Fruit fly (Drosophila melanogaster) whole organism, pupa: ENCODE data around the gene Mon1.

ENCODE experiments used
- CG10348 ChIP-seq: fragments of 200-800 bp; sonication (Bioruptor generic); IDR thresholded peaks from 2 replicates; pipeline ENCODE4 v1.3.6; 2022; ENCODE audit warnings: missing biosample characterization, missing genetic modification characterization
- CG12605 ChIP-seq: fragments of 200-800 bp; sonication (Bioruptor generic); IDR thresholded peaks from 2 replicates; pipeline ENCODE4 v1.3.6; 2022; ENCODE audit warnings: missing biosample characterization, missing genetic modification characterization
- CG13204 ChIP-seq: fragments of 200-800 bp; sonication (Bioruptor generic); optimal IDR thresholded peaks from 2 replicates; lab custom pipeline; 2018; ENCODE audit warnings: missing biosample characterization, mild to moderate bottlenecking, missing genetic modification characterization, moderate library complexity
- CG14655 ChIP-seq: fragments of 200-800 bp; sonication (Bioruptor generic); optimal IDR thresholded peaks from 3 replicates; lab custom pipeline; 2017; ENCODE audit warnings: mild to moderate bottlenecking, missing biosample characterization, missing genetic modification reagents, missing genetic modification characterization
- CG15710 ChIP-seq: fragments of 200-800 bp; sonication (Bioruptor generic); optimal IDR thresholded peaks from 2 replicates; lab custom pipeline; 2018; ENCODE audit warnings: missing biosample characterization, mild to moderate bottlenecking, missing genetic modification characterization, moderate library complexity
- CG17806 ChIP-seq: fragments of 200-800 bp; sonication (Bioruptor generic); optimal IDR thresholded peaks from 2 replicates; lab custom pipeline; 2018; ENCODE audit warnings: missing biosample characterization, mild to moderate bottlenecking, missing genetic modification characterization, moderate library complexity
- CG32121 ChIP-seq: fragments of 200-800 bp; sonication (Bioruptor generic); IDR thresholded peaks from 2 replicates; pipeline ENCODE4 v1.3.6; 2022; ENCODE audit warnings: missing biosample characterization, missing genetic modification characterization
- CG34367 ChIP-seq: fragments of 200-800 bp; sonication (Bioruptor generic); optimal IDR thresholded peaks from 2 replicates; lab custom pipeline; 2018; ENCODE audit warnings: missing biosample characterization, mild to moderate bottlenecking, missing genetic modification characterization
- CG4496 ChIP-seq: fragments of 200-800 bp; sonication (Bioruptor generic); IDR thresholded peaks from 3 replicates; pipeline ENCODE4 v1.3.6; 2022; ENCODE audit warnings: missing biosample characterization, missing genetic modification characterization
- CG8159 ChIP-seq: fragments of 200-800 bp; sonication (Bioruptor generic); optimal IDR thresholded peaks from 3 replicates; lab custom pipeline; 2018; ENCODE audit warnings: missing biosample characterization, mild to moderate bottlenecking, missing genetic modification characterization, moderate library complexity
- CG8301 ChIP-seq: fragments of 200-800 bp; sonication (Bioruptor generic); optimal IDR thresholded peaks from 2 replicates; lab custom pipeline; 2018; ENCODE audit warnings: missing biosample characterization, mild to moderate bottlenecking, missing genetic modification characterization
- CG9948 ChIP-seq: fragments of 200-800 bp; sonication (Bioruptor generic); optimal IDR thresholded peaks from 2 replicates; lab custom pipeline; 2018; ENCODE audit warnings: missing biosample characterization, mild to moderate bottlenecking, missing genetic modification characterization, moderate library complexity
- D1 ChIP-seq: fragments of 200-800 bp; sonication (Bioruptor generic); optimal IDR thresholded peaks from 2 replicates; lab custom pipeline; 2018; ENCODE audit warnings: missing biosample characterization, mild to moderate bottlenecking, missing genetic modification characterization, moderate library complexity
- EcR ChIP-seq: fragments of 200-800 bp; sonication (Bioruptor generic); optimal IDR thresholded peaks from 3 replicates; lab custom pipeline; 2019; ENCODE audit warnings: missing biosample characterization, missing genetic modification characterization, mild to moderate bottlenecking, moderate library complexity, missing genetic modification reagents
- Ets98B ChIP-seq: fragments of 200-800 bp; sonication (Bioruptor generic); IDR thresholded peaks from 2 replicates; pipeline ENCODE4 v1.3.6; 2022; ENCODE audit warnings: missing biosample characterization, missing genetic modification characterization
- Pif1A ChIP-seq: fragments of 200-800 bp; sonication (Bioruptor generic); optimal IDR thresholded peaks from 3 replicates; lab custom pipeline; 2016; ENCODE audit warnings: missing biosample characterization, missing genetic modification characterization
- Pif1B ChIP-seq: fragments of 200-800 bp; sonication (Bioruptor generic); optimal IDR thresholded peaks from 3 replicates; lab custom pipeline; 2016; ENCODE audit warnings: missing biosample characterization, missing genetic modification characterization
- Snoo ChIP-seq: fragments of 200-800 bp; sonication (Bioruptor generic); optimal IDR thresholded peaks from 3 replicates; lab custom pipeline; 2017; ENCODE audit warnings: missing biosample characterization, mild to moderate bottlenecking, missing genetic modification characterization, inconsistent platforms
- fd96Ca ChIP-seq: fragments of 200-800 bp; sonication (Bioruptor generic); IDR thresholded peaks from 3 replicates; pipeline ENCODE4 v1.3.6; 2022; ENCODE audit warnings: missing biosample characterization, missing genetic modification characterization
- gl ChIP-seq: fragments of 200-800 bp; sonication (Bioruptor generic); optimal IDR thresholded peaks from 2 replicates; lab custom pipeline; 2018; ENCODE audit warnings: missing biosample characterization, mild to moderate bottlenecking, missing genetic modification characterization
- rn ChIP-seq: fragments of 200-800 bp; sonication (Bioruptor generic); IDR thresholded peaks from 2 replicates; pipeline ENCODE4 v1.3.6; 2022; ENCODE audit warnings: missing biosample characterization, missing genetic modification characterization

Gene Mon1

DNA sequence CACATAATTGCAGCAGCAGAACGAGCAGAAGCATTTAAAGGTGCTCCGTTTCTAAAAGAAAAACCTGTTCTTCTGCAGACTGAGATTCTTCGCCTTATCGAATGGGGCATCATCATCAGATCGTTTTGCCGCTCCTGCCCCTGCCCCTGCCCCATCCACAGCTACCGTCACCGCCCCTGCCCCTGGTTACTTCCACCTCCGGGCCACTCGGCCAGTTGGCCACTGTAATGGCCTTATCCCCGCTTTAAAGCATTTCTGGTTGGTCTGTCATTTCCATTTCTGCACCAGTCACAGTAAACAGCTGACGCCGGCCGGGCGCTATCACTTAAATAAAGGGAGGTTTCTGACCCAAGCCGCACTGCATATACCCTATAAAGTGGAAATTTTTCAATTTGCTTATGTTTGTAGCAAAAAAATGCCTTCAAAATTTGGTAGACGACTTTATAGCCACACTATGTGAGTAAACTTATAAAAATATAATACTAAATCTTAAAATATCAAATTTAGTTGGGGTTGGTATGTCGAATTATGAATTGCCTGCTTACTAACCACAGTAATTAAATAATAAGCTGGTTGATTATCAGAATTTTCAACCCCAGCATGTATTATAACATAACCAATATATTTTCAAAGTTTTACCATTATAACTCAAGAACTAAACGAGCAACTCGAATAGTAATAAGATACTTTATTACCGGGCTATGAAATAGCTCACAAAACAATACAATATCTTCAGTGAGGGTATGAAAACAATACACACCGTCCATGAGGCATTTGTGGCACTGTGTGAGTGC, 39.5 kb upstream of the Mon1 start:
- TF ChIP-seq Pif1A (GFP tag; lab: Kevin White, UChicago) (peak; percentile 55), CG13204 (GFP tag; lab: Kevin White, UChicago) (peak; percentile 44), CG4496 (GFP tag; lab: Robert Waterston, UW) (0 out of 3 replicates have a peak, but pooled peaks have one; percentile 14), D1 (tag; lab: Kevin White, UChicago) (no peak), Snoo (peak; percentile 67), CG8301 (tag; lab: Kevin White, UChicago) (peak; percentile 62), CG9948 (tag; lab: Kevin White, UChicago) (peak; percentile 56), CG17806 (tag; lab: Kevin White, UChicago) (peak; percentile 10), CG34367 (tag; lab: Kevin White, UChicago) (peak; percentile 6), rn (GFP tag; lab: Robert Waterston, UW) (no peak), CG14655 (peak; percentile 80), CG12605 (GFP tag; lab: Robert Waterston, UW) (no peak), Ets98B (GFP tag; lab: Robert Waterston, UW) (0 out of 2 replicates have a peak, but pooled peaks have one; percentile 10), Pif1B (GFP tag; lab: Kevin White, UChicago) (peak; percentile 54), CG15710 (tag; lab: Kevin White, UChicago) (peak; percentile 58), CG32121 (GFP tag; lab: Robert Waterston, UW) (no peak), gl (tag; lab: Kevin White, UChicago) (no peak), EcR (GFP tag; lab: Kevin White, UChicago) (peak; percentile 61), CG10348 (GFP tag; lab: Robert Waterston, UW) (no peak), fd96Ca (GFP tag; lab: Robert Waterston, UW) (no peak), CG8159 (tag; lab: Kevin White, UChicago) (peak; percentile 81)

DNA sequence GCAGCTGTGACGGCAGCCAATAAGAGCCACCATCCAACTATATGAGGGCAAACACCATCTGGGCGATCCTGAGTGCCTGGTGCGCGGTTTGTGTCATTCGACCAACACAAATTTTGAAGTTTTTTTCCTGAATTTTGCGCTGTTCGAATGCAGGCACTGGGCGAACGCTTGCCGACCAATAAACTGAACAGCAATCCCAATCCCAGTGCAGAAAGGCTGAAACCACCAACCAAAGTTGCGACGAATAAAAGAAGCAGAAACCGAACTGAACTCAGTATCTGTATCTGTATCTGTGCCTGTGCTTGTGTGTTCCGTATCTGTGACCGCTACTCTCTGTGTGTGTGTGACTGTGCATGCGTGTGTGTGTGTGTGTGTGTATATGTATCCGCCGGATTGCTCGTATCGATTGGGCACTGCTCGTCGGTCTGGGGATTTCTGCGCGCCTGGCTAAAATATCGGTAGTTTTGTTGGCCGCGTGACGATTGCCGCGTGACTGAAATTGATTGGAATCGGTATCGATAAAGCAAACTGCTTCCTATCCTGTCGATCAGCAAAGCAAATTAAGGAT, 38.9 kb upstream of the Mon1 start:
- no peak for TF ChIP-seq Pif1B (GFP tag; lab: Kevin White, UChicago)
- peak; percentile 89 for TF ChIP-seq EcR (GFP tag; lab: Kevin White, UChicago)
- peak; percentile 73; the same call in 1 of the 2 replicates for TF ChIP-seq Ets98B (GFP tag; lab: Robert Waterston, UW)
- peak; percentile 75; the same call in 2 of the 3 replicates for TF ChIP-seq fd96Ca (GFP tag; lab: Robert Waterston, UW)
- TF ChIP-seq CG4496 (GFP tag; lab: Robert Waterston, UW) = peak; percentile 55; the same call in 1 of the 3 replicates
- TF ChIP-seq CG8301 (tag; lab: Kevin White, UChicago) = no peak
- no peak for TF ChIP-seq CG9948 (tag; lab: Kevin White, UChicago)
- TF ChIP-seq CG17806 (tag; lab: Kevin White, UChicago) = no peak
- TF ChIP-seq CG14655 = no peak
- peak; percentile 12 for TF ChIP-seq D1 (tag; lab: Kevin White, UChicago)
- TF ChIP-seq CG12605 (GFP tag; lab: Robert Waterston, UW) = no peak
- no peak for TF ChIP-seq CG8159 (tag; lab: Kevin White, UChicago)
- TF ChIP-seq Pif1A (GFP tag; lab: Kevin White, UChicago) = no peak
- no peak for TF ChIP-seq CG15710 (tag; lab: Kevin White, UChicago)
- peak; percentile 30 for TF ChIP-seq CG13204 (GFP tag; lab: Kevin White, UChicago)
- TF ChIP-seq rn (GFP tag; lab: Robert Waterston, UW) = no peak
- peak; percentile 37 for TF ChIP-seq gl (tag; lab: Kevin White, UChicago)
- TF ChIP-seq CG34367 (tag; lab: Kevin White, UChicago) = no peak
- peak; percentile 65 for TF ChIP-seq CG32121 (GFP tag; lab: Robert Waterston, UW)

DNA sequence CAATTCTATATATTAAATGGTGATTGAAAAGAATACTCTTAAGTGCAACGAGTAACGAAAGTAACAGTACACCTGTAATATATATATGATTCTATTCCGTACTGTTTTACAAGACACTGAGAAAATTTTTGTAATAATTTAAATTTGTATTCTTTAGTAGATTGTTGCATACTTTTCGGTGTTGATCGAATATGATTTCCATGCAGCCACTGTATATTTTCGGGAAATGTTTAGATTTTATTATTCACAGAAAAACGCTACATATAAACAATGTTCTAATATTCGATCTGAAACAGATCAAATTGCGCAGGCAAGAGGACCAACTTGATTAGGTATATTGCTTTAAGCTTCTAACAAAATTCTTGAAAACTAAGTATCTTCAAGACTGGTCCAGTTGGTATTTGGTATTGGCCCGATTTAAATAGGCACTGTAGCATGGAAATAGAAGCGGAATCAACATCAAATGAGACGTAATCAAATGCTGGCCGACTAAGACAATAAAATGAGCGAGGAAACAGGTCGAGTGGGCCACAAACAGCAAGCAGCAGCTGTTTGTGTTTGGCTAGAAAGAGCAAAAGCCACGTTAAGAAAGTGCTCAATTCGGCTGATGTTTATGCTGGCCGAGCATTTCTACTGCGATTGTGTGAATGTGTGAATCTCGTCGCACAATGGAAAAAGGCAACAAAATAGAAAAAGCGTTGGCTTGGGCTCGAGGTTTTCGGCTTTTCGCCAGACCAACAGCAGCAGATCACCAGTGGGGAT, 38.0 kb upstream of the Mon1 start, which contains the start of gene CG15629:
TSS of gene CG15629 (plus strand) at position 749 of the 762 bp plus-strand sequence.
- TF ChIP-seq CG14655 = no peak
- no peak for TF ChIP-seq gl (tag; lab: Kevin White, UChicago)
- no peak for TF ChIP-seq fd96Ca (GFP tag; lab: Robert Waterston, UW)
- no peak for TF ChIP-seq CG9948 (tag; lab: Kevin White, UChicago)
- TF ChIP-seq rn (GFP tag; lab: Robert Waterston, UW) = no peak
- no peak for TF ChIP-seq CG13204 (GFP tag; lab: Kevin White, UChicago)
- no peak for TF ChIP-seq CG12605 (GFP tag; lab: Robert Waterston, UW)
- TF ChIP-seq CG8301 (tag; lab: Kevin White, UChicago) = no peak
- TF ChIP-seq CG10348 (GFP tag; lab: Robert Waterston, UW) = no peak
- TF ChIP-seq CG4496 (GFP tag; lab: Robert Waterston, UW) = no peak
- no peak for TF ChIP-seq Ets98B (GFP tag; lab: Robert Waterston, UW)
- no peak for TF ChIP-seq Snoo

DNA sequence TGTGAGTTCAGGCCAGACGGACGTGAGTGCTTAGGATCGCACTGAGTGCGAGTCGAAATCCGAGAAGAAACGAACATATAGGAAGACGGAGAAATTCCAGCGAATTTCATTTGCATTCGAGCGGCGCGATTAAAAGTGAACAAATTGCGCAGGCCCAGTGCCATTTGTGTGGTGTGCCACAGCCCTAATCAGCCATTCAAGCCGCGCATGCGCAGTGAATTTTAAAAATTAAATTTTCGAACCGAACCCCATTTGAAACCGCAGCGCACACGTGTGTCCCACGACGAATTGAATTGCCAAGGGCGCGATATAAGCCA, 37.5 kb upstream of the Mon1 start:
- TF ChIP-seq CG10348 (GFP tag; lab: Robert Waterston, UW) = no peak
- no peak for TF ChIP-seq CG15710 (tag; lab: Kevin White, UChicago)
- no peak for TF ChIP-seq EcR (GFP tag; lab: Kevin White, UChicago)
- TF ChIP-seq Ets98B (GFP tag; lab: Robert Waterston, UW) = no peak
- TF ChIP-seq CG9948 (tag; lab: Kevin White, UChicago) = no peak
- TF ChIP-seq fd96Ca (GFP tag; lab: Robert Waterston, UW) = 0 out of 3 replicates have a peak, but pooled peaks have one; percentile 9
